Fruit fly (Drosophila melanogaster) whole organism, pupa: ENCODE data around the gene wdn.

ENCODE experiments used
- CG14655 ChIP-seq: fragments of 200-800 bp; sonication (Bioruptor generic); optimal IDR thresholded peaks from 3 replicates; lab custom pipeline; 2017; ENCODE audit warnings: mild to moderate bottlenecking, missing biosample characterization, missing genetic modification reagents, missing genetic modification characterization
- CG15710 ChIP-seq: fragments of 200-800 bp; sonication (Bioruptor generic); optimal IDR thresholded peaks from 2 replicates; lab custom pipeline; 2018; ENCODE audit warnings: missing biosample characterization, mild to moderate bottlenecking, missing genetic modification characterization, moderate library complexity
- CG8301 ChIP-seq: fragments of 200-800 bp; sonication (Bioruptor generic); optimal IDR thresholded peaks from 2 replicates; lab custom pipeline; 2018; ENCODE audit warnings: missing biosample characterization, mild to moderate bottlenecking, missing genetic modification characterization
- D1 ChIP-seq: fragments of 200-800 bp; sonication (Bioruptor generic); optimal IDR thresholded peaks from 2 replicates; lab custom pipeline; 2018; ENCODE audit warnings: missing biosample characterization, mild to moderate bottlenecking, missing genetic modification characterization, moderate library complexity
- EcR ChIP-seq: fragments of 200-800 bp; sonication (Bioruptor generic); optimal IDR thresholded peaks from 3 replicates; lab custom pipeline; 2019; ENCODE audit warnings: missing biosample characterization, missing genetic modification characterization, mild to moderate bottlenecking, moderate library complexity, missing genetic modification reagents
- Pif1A ChIP-seq: fragments of 200-800 bp; sonication (Bioruptor generic); optimal IDR thresholded peaks from 3 replicates; lab custom pipeline; 2016; ENCODE audit warnings: missing biosample characterization, missing genetic modification characterization
- Snoo ChIP-seq: fragments of 200-800 bp; sonication (Bioruptor generic); optimal IDR thresholded peaks from 3 replicates; lab custom pipeline; 2017; ENCODE audit warnings: missing biosample characterization, mild to moderate bottlenecking, missing genetic modification characterization, inconsistent platforms

DNA sequence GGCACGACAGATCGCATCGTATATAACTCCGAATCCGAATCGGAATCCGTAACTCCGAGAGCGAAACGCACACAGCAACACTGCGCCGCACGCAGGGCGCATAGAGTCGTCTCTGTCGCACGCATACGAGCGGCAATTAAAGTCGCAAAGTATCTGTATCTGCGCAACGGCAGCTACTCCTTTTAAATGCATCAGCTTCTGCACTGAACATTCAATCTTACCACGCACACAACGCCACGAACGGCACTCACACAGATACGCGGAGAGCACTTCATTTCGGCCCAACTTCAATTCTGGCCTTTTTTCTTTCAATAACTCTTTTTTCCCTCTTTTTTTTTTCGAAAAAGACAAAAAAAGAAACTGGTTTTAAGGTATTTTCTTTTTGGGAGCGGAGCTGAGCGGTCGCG lies 47.1 kb upstream of the wdn start:
- TF ChIP-seq CG15710 (tag; lab: Kevin White, UChicago), result peak; percentile 87
- TF ChIP-seq EcR (GFP tag; lab: Kevin White, UChicago), result peak; percentile 53
- TF ChIP-seq CG8301 (tag; lab: Kevin White, UChicago), result peak; percentile 62
- TF ChIP-seq Snoo (tag; lab: Kevin White, UChicago), result peak; percentile 70
- TF ChIP-seq D1 (tag; lab: Kevin White, UChicago), result peak; percentile 67
- TF ChIP-seq CG14655, result peak; percentile 78
- peak; percentile 90 for TF ChIP-seq Pif1A (GFP tag; lab: Kevin White, UChicago)
